Fruit fly (Drosophila melanogaster): ENCODE data around the gene Ptp61F.

The Ptp61F gene

dm6 chr3L:1463547-1463946, 11.5 kb downstream of the Ptp61F start, which contains the start of gene rho (continued):
- TF ChIP-seq prd (optimal IDR thresholded peaks at IDR 0.05) (no peak), prd (GFP tag; IDR thresholded peaks at IDR 0.05) (0 out of 3 replicates have a peak, but pooled peaks have one; percentile 10), CG17186 (GFP tag; optimal IDR thresholded peaks at IDR 0.05) (no peak), tin (GFP tag; optimal IDR thresholded peaks at IDR 0.05) (peak; percentile 32), eyg (GFP tag; optimal IDR thresholded peaks at IDR 0.05) (peak; percentile 8), CG13894 (tag; optimal IDR thresholded peaks at IDR 0.05) (no peak), CG42726 (GFP tag; IDR thresholded peaks at IDR 0.05; ENCODE audit: partially characterized antibody) (peak; percentile 63; the same call in 1 of the 2 replicates), ems (GFP tag; optimal IDR thresholded peaks at IDR 0.05) (peak; percentile 1), NC2α (GFP tag; optimal IDR thresholded peaks at IDR 0.05) (peak; percentile 71), Ets65A (GFP tag) (peak; percentile 63), unc-4 (GFP tag; IDR thresholded peaks at IDR 0.05; ENCODE audit: partially characterized antibody) (0 out of 2 replicates have a peak, but pooled peaks have one; percentile 11), MTF-1 (GFP tag; optimal IDR thresholded peaks at IDR 0.05; ENCODE audit: borderline replicate concordance) (peak; percentile 33), CG9932 (GFP tag; IDR thresholded peaks at IDR 0.05) (0 out of 2 replicates have a peak, but pooled peaks have one; percentile 13), CG8359 (GFP tag; optimal IDR thresholded peaks at IDR 0.05; ENCODE audit: borderline replicate concordance) (peak; percentile 11), her (GFP tag; optimal IDR thresholded peaks at IDR 0.05) (peak; percentile 41), mld (GFP tag; IDR thresholded peaks at IDR 0.05; ENCODE audit: partially characterized antibody) (0 out of 3 replicates have a peak, but pooled peaks have one; percentile 46), CG3065 (GFP tag; optimal IDR thresholded peaks at IDR 0.05) (no peak), CG7786 (GFP tag; optimal IDR thresholded peaks at IDR 0.05) (peak; percentile 3), CG17359 (tag; optimal IDR thresholded peaks at IDR 0.05) (peak; percentile 21), CG10979 (tag; optimal IDR thresholded peaks at IDR 0.05) (peak; percentile 5), CG2712 (tag; optimal IDR thresholded peaks at IDR 0.05) (peak; percentile 54), Hmr (GFP tag; optimal IDR thresholded peaks at IDR 0.05) (peak; percentile 31), zen2 (GFP tag; IDR thresholded peaks at IDR 0.05; ENCODE audit: partially characterized antibody) (peak; percentile 60; the same call in 2 of the 3 replicates), shn (GFP tag; optimal IDR thresholded peaks at IDR 0.05) (peak; percentile 9), hb (GFP tag; IDR thresholded peaks at IDR 0.05; ENCODE audit: partially characterized antibody) (peak; percentile 40; the same call in 1 of the 3 replicates), Opbp (GFP tag; IDR thresholded peaks at IDR 0.05; ENCODE audit: partially characterized antibody) (peak; percentile 54; the same call in 2 of the 3 replicates), z (GFP tag; IDR thresholded peaks at IDR 0.05) (peak; percentile 50; the same call in 1 of the 3 replicates), Camta (GFP tag; optimal IDR thresholded peaks at IDR 0.05) (peak; percentile 7), ato (GFP tag; IDR thresholded peaks at IDR 0.05; ENCODE audit: partially characterized antibody) (peak; percentile 71; the same call in 1 of the 2 replicates), kni (GFP tag; optimal IDR thresholded peaks at IDR 0.05) (peak; percentile 45)

- TF ChIP-seq CG15073 (GFP tag; optimal IDR thresholded peaks at IDR 0.05) (no peak), grau (tag; optimal IDR thresholded peaks at IDR 0.05) (no peak), CG3995 (GFP tag; optimal IDR thresholded peaks at IDR 0.05) (no peak), CHES-1-like (GFP tag; optimal IDR thresholded peaks at IDR 0.05) (no peak), tll (GFP tag; optimal IDR thresholded peaks at IDR 0.05) (peak in 1 of 2 experiments; percentile 72), CG16813 (GFP tag; IDR thresholded peaks at IDR 0.05; ENCODE audit: partially characterized antibody) (no peak), insv (GFP tag; optimal IDR thresholded peaks at IDR 0.05) (no peak), Pdp1 (GFP tag; optimal IDR thresholded peaks at IDR 0.05) (no peak), CG11247 (GFP tag; IDR thresholded peaks at IDR 0.05) (0 out of 2 replicates have a peak, but pooled peaks have one; percentile 10), CG11696 (GFP tag; IDR thresholded peaks at IDR 0.05) (no peak), CG15479 (GFP tag; optimal IDR thresholded peaks at IDR 0.05) (peak; percentile 33), D (optimal IDR thresholded peaks at IDR 0.05) (peak; percentile 43), D (GFP tag; optimal IDR thresholded peaks at IDR 0.05) (no peak), hb (GFP tag; IDR thresholded peaks at IDR 0.05; ENCODE audit: partially characterized antibody) (no peak), twi (tag; optimal IDR thresholded peaks at IDR 0.05) (peak; percentile 94), gce (GFP tag; IDR thresholded peaks at IDR 0.05) (no peak)
Observed at dm6 chr3L:1461831-1462230, 13.2 kb downstream of the Ptp61F start.

All from whole organism, embryonic.